Fruit fly (Drosophila melanogaster): ENCODE data around the gene CG32137.

DNA sequence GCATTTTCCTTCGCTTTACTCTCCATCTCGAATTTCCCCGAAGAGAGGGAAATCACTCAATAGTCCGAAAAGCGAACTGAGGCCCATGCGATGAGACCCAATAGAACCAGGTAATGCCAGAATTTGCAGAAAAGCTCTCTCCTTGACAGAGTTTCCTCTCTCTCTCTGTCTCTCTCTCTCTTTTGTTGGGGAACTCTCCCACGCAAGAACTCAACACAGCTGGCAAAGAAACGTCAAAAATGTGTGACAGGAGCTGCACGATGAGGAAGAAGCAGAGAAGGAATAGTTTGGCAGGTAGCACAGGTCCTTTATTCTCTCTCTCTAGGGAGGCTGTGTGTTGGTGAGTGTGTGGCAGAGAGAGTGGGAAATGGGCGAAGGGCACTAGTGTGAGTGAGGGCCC lies 34.6 kb upstream of the CG32137 start:
- TF ChIP-seq CG33017 (tag; optimal IDR thresholded peaks at IDR 0.05), result no peak
- TF ChIP-seq CG12768 (GFP tag; optimal IDR thresholded peaks at IDR 0.05), result no peak
- no peak for TF ChIP-seq pad (GFP tag; optimal IDR thresholded peaks at IDR 0.05)
- no peak for TF ChIP-seq bab1 (GFP tag; optimal IDR thresholded peaks at IDR 0.05)
- TF ChIP-seq kay (GFP tag; ENCODE audit: borderline replicate concordance), result no peak
- no peak for TF ChIP-seq ovo (GFP tag; optimal IDR thresholded peaks at IDR 0.05)
- no peak for TF ChIP-seq cnc (optimal IDR thresholded peaks at IDR 0.05)
- TF ChIP-seq toe (GFP tag; optimal IDR thresholded peaks at IDR 0.05), result no peak
- TF ChIP-seq CG11617 (GFP tag; optimal IDR thresholded peaks at IDR 0.05), result no peak
- no peak for TF ChIP-seq tj (GFP tag; optimal IDR thresholded peaks at IDR 0.05)
- TF ChIP-seq CG14711 (tag; optimal IDR thresholded peaks at IDR 0.05), result no peak
- TF ChIP-seq Crg-1 (GFP tag; optimal IDR thresholded peaks at IDR 0.05), result no peak
- TF ChIP-seq CG5204 (GFP tag; optimal IDR thresholded peaks at IDR 0.05), result no peak

Measured in whole organism, adult.